Worm (Caenorhabditis elegans) whole organism, dauer: ENCODE measurements around the gene let-60.

Source experiments
- unc-62 ChIP-seq: sonication (generic microtip); optimal IDR thresholded peaks from 2 replicates; lab custom pipeline; 2017; ENCODE audit warnings: missing biosample characterization, missing genetic modification reagents, missing genetic modification characterization

let-60 gene

DNA sequence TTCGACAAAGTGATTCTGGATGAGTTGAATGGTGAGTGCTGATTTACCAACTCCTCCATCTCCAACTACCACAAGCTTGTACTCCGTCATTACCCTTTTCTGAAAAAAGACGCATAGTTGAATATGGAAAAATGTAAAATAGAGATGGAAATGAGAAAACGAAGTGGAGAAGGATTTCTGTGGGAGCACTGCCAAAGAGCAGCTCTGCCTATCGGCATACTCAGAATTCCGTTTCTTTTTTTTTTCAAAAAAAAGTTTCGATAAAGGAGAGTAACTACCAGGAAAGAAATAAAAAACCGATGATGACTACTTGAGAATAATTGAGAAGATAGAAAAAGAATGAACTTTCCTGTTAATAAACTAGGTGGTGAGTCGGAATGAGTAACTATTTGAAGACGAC lies at the start of gene let-60:
Gene let-60, minus strand, starts transcription at position 101 of the 400 bp plus-strand sequence.
- no peak for TF ChIP-seq unc-62

DNA sequence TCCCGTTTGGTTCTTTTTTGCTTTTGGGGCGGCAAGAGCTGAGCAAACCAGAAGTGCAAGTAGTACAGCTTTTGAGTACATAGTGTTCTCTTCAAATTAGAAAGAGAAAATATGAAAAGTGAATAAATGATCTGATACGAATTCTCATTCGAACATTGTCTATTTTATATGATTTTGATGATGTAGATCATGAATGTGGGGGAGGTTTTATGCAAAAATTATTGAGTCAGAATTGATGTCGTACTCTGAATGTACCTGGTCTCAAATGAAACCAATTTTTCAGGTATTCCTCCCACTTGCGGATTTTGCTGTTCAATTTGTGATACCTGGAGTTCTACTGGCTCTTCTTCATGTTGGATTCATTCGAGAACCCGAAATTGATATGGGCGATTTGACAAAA lies 49.3 kb upstream of the let-60 start, which contains the start of gene K01A6.4:
Gene K01A6.4, minus strand, starts transcription at position 101 of the 400 bp plus-strand sequence.
- no peak for TF ChIP-seq unc-62

- no peak for TF ChIP-seq unc-62
Observed at ce11 chrIV:11738092-11738617, 47.3 kb upstream of the let-60 start, which contains the start of gene K01A6.7. Gene K01A6.7, minus strand, starts transcription at chrIV:11738567.

- no peak for TF ChIP-seq unc-62
Observed at ce11 chrIV:11737269-11737668, 46.4 kb upstream of the let-60 start, which contains the start of gene K01A6.8. Gene K01A6.8, minus strand, starts transcription at chrIV:11737369.

ce11 chrIV:11735025-11735424 lies 44.1 kb upstream of the let-60 start, which contains the start of gene K01A6.6:
Gene K01A6.6, plus strand, starts transcription at chrIV:11735325.
- TF ChIP-seq unc-62: no peak

ce11 chrIV:11723255-11723654 lies 32.4 kb upstream of the let-60 start:
- TF ChIP-seq unc-62: no peak

- no peak for TF ChIP-seq unc-62
Observed at ce11 chrIV:11721878-11722277, 31.0 kb upstream of the let-60 start.

- TF ChIP-seq unc-62: no peak
Observed at ce11 chrIV:11718653-11719052, 27.8 kb upstream of the let-60 start.

ce11 chrIV:11717094-11717876 lies 26.4 kb upstream of the let-60 start:
- no peak for TF ChIP-seq unc-62

ce11 chrIV:11716414-11716813 lies 25.5 kb upstream of the let-60 start:
- TF ChIP-seq unc-62: no peak

DNA sequence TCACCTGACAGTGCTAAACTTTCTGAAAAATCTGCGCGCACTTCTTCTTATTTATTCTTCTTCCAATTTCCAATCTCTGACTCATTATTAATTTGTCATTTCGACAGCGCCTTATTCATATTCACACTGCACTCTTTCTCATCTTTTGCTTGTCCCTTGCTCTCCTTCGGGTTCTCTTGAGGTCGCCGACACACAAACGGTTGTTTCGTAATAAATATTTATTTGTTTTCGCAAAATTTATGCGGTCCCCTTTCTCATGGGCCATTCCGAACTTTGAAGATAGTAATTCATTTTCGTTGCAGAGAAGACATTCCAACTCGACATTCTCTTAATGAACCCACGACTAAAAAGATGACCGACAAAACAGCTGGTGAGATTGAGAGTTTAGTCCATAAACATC lies 23.9 kb upstream of the let-60 start, which contains the start of gene magi-1:
Gene magi-1, plus strand, starts transcription at position 301 of the 400 bp plus-strand sequence.
- TF ChIP-seq unc-62: no peak

- no peak for TF ChIP-seq unc-62
Observed at ce11 chrIV:11713289-11713688, 22.4 kb upstream of the let-60 start.

DNA sequence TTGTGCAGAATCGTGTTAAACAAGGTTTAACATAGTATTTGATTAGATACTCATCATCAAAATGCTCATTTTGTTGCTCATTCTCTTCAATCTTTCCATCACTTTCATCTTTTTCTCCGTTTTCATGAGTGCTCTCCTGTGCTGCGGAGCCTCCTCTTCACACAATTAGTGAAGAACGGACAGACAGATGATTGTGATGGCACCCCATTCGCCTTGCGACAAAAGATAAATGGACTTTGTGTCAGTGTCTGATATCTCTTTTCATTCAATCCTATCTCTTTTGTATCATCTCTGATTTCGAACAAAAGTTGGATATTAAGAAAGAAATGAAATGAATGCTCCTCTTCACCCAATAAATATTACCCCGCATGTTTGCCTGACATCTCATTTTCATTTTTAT lies 19.4 kb upstream of the let-60 start:
- no peak for TF ChIP-seq unc-62

ce11 chrIV:11703685-11704296 lies 12.9 kb upstream of the let-60 start, which contains the start of the genes T22B3.3 and alg-3:
Gene T22B3.3, minus strand, starts transcription at chrIV:11703785.
Gene alg-3, plus strand, starts transcription at chrIV:11704246.
- no peak for TF ChIP-seq unc-62

DNA sequence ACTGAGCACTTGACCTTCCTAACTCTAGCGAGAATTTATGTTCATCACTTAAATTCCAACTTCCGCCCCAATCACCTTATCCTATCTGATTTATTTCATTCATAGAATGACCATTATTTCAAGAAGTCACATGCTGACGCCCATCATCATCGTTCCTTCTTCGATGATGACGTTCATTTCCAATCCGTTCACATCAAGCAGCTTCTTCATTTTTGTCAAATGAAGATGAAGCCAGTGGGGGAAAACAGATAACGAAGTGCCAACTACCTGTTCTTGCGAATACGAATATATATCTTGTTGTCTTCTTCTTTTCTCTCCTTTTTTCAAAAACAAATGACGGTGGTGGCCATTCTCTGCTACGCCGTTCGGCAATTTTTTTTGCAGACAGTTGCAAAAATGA lies 11.0 kb upstream of the let-60 start:
- TF ChIP-seq unc-62: no peak

DNA sequence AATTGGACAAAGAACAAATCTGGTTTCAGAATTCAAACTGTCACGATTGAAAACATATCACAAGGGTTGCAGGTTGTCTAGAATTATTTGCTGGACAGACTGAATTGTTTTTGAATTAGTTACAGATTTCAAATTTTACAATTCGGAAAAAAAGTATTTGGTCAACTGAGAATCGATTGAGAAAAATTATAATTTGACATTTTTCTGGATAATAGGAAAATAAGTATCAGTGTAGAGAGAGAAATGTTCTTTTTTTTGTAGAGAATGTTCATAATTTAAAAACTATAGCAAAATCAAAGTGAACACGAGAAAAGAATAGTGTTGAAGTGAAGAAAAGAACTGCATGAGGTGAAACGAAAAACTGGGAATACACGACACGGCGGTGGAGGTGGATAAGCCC lies 9.9 kb upstream of the let-60 start, which contains the start of gene dpy-20:
Gene dpy-20, minus strand, starts transcription at position 101 of the 400 bp plus-strand sequence.
- TF ChIP-seq unc-62: no peak

ce11 chrIV:11700100-11700499 lies 9.2 kb upstream of the let-60 start:
- TF ChIP-seq unc-62: no peak
